Worm (Caenorhabditis elegans): Measurements from ENCODE around the gene glb-25.
A peak's percentile ranks its signal among the peaks of the same experiment; 100 is the strongest.

ce11 chrV:1927015-1927414 lies 11.0 kb upstream of the glb-25 start, which contains the start of gene T06A1.5:
- TF ChIP-seq dmd-4 (tag; optimal IDR thresholded peaks at IDR 0.05) (no peak), lin-13 (GFP tag; optimal IDR thresholded peaks at IDR 0.05) (no peak), unc-39 (tag; optimal IDR thresholded peaks at IDR 0.05) (no peak), nhr-6 (tag; optimal IDR thresholded peaks at IDR 0.05) (no peak), lin-39 (tag; optimal IDR thresholded peaks at IDR 0.05) (no peak), fos-1 (tag; optimal IDR thresholded peaks at IDR 0.05) (peak; percentile 84), nhr-237 (tag; optimal IDR thresholded peaks at IDR 0.05) (no peak), F13H6.1 (tag; optimal IDR thresholded peaks at IDR 0.05) (no peak), ama-1 (optimal IDR thresholded peaks at IDR 0.05) (no peak), egl-27 (tag; optimal IDR thresholded peaks at IDR 0.05) (no peak), aly-2 (tag; optimal IDR thresholded peaks at IDR 0.05) (no peak), unc-55 (GFP tag; optimal IDR thresholded peaks at IDR 0.05) (no peak)

Measured in whole organism, L2 larva.